Worm (Caenorhabditis elegans) whole organism, L2 larva: Measurements from ENCODE around the gene T28A8.8.

Experiments
- C34F6.9 ChIP-seq: fragments of 150-350 bp; optimal IDR thresholded peaks from 2 replicates; lab custom pipeline; 2014; ENCODE audit warnings: missing biosample characterization, missing genetic modification characterization
- F13H6.1 ChIP-seq: sonication (generic microtip); optimal IDR thresholded peaks from 2 replicates; lab custom pipeline; 2016; ENCODE audit warnings: missing genetic modification characterization, missing compliant biosample characterization
- Y55F3AM.14 ChIP-seq: fragments of 200-800 bp; sonication (Bioruptor generic); optimal IDR thresholded peaks from 2 replicates; lab custom pipeline; 2018; ENCODE audit warnings: mild to moderate bottlenecking, missing genetic modification characterization, missing compliant biosample characterization
- ZK546.5 ChIP-seq: sonication (generic microtip); optimal IDR thresholded peaks from 2 replicates; lab custom pipeline; 2017; ENCODE audit warnings: missing biosample characterization, missing genetic modification characterization
- aly-2 ChIP-seq: fragments of 150-350 bp; optimal IDR thresholded peaks from 2 replicates; lab custom pipeline; 2014; ENCODE audit warnings: missing biosample characterization, missing genetic modification characterization
- blmp-1 ChIP-seq: sonication (generic microtip); optimal IDR thresholded peaks from 2 replicates; lab custom pipeline; 2017; ENCODE audit warnings: missing genetic modification characterization, mild to moderate bottlenecking, missing compliant biosample characterization, antibody characterized with exemption, moderate library complexity; ENCODE audit not compliant: insufficient read depth
- ceh-16 ChIP-seq: fragments of 150-350 bp; optimal IDR thresholded peaks from 2 replicates; lab custom pipeline; 2014; ENCODE audit warnings: missing biosample characterization, missing genetic modification characterization
- ceh-82 ChIP-seq: fragments of 150-350 bp; optimal IDR thresholded peaks from 2 replicates; lab custom pipeline; 2014; ENCODE audit warnings: missing biosample characterization, missing genetic modification characterization
- crh-2 ChIP-seq: sonication (generic microtip); optimal IDR thresholded peaks from 2 replicates; lab custom pipeline; 2017; ENCODE audit warnings: missing biosample characterization, missing genetic modification characterization
- dmd-4 ChIP-seq: sonication (generic microtip); optimal IDR thresholded peaks from 2 replicates; lab custom pipeline; 2017; ENCODE audit warnings: missing biosample characterization, missing genetic modification characterization
- egl-27 ChIP-seq: sonication (generic microtip); optimal IDR thresholded peaks from 3 replicates; lab custom pipeline; 2017; ENCODE audit warnings: missing biosample characterization, missing genetic modification reagents, missing genetic modification characterization
- elt-1 ChIP-seq: fragments of 150-350 bp; optimal IDR thresholded peaks from 2 replicates; lab custom pipeline; 2014; ENCODE audit warnings: missing biosample characterization, missing genetic modification characterization
- gmeb-1 ChIP-seq: fragments of 150-350 bp; optimal IDR thresholded peaks from 2 replicates; lab custom pipeline; 2014; ENCODE audit warnings: missing biosample characterization, missing genetic modification characterization
- lin-13 ChIP-seq: fragments of 150-350 bp; optimal IDR thresholded peaks from 2 replicates; lab custom pipeline; 2014; ENCODE audit warnings: missing biosample characterization, missing genetic modification reagents, missing genetic modification characterization
- lin-39 ChIP-seq: fragments of 150-350 bp; optimal IDR thresholded peaks from 2 replicates; lab custom pipeline; 2014; ENCODE audit warnings: missing biosample characterization, missing genetic modification reagents, missing genetic modification characterization
- mab-5 ChIP-seq: fragments of 150-350 bp; optimal IDR thresholded peaks from 2 replicates; lab custom pipeline; 2014; ENCODE audit warnings: missing biosample characterization, missing genetic modification characterization
- mdl-1 ChIP-seq, 2 experiments: fragments of 150-350 bp in 1 of 2; sonication (generic microtip) in 1 of 2; optimal IDR thresholded peaks; 2 replicates each; lab custom pipeline; 2017; ENCODE audit warnings: missing biosample characterization in 2 of 2, missing genetic modification characterization in 2 of 2
- nhr-10 ChIP-seq: sonication (generic microtip); optimal IDR thresholded peaks from 2 replicates; lab custom pipeline; 2017; ENCODE audit warnings: missing biosample characterization, missing genetic modification characterization
- nhr-11 ChIP-seq: fragments of 150-350 bp; optimal IDR thresholded peaks from 2 replicates; lab custom pipeline; 2014; ENCODE audit warnings: missing biosample characterization, missing genetic modification characterization
- nhr-12 ChIP-seq: fragments of 150-350 bp; optimal IDR thresholded peaks from 2 replicates; lab custom pipeline; 2014; ENCODE audit warnings: missing biosample characterization, missing genetic modification characterization
- nhr-129 ChIP-seq: fragments of 150-350 bp; optimal IDR thresholded peaks from 2 replicates; lab custom pipeline; 2014; ENCODE audit warnings: missing biosample characterization, missing genetic modification characterization
- nhr-21 ChIP-seq: fragments of 150-350 bp; optimal IDR thresholded peaks from 2 replicates; lab custom pipeline; 2014; ENCODE audit warnings: missing biosample characterization, missing genetic modification characterization
- nhr-23 ChIP-seq: fragments of 150-350 bp; optimal IDR thresholded peaks from 2 replicates; lab custom pipeline; 2014; ENCODE audit warnings: missing biosample characterization, missing genetic modification reagents, missing genetic modification characterization
- nhr-237 ChIP-seq: fragments of 150-350 bp; optimal IDR thresholded peaks from 2 replicates; lab custom pipeline; 2014; ENCODE audit warnings: missing biosample characterization, missing genetic modification characterization
- nhr-25 ChIP-seq: fragments of 150-350 bp; sonication (generic microtip); optimal IDR thresholded peaks from 3 replicates; lab custom pipeline; 2014; ENCODE audit warnings: missing biosample characterization, missing genetic modification characterization
- nhr-6 ChIP-seq: fragments of 150-350 bp; optimal IDR thresholded peaks from 2 replicates; lab custom pipeline; 2014; ENCODE audit warnings: missing biosample characterization, missing genetic modification characterization
- peb-1 ChIP-seq: fragments of 150-350 bp; optimal IDR thresholded peaks from 2 replicates; lab custom pipeline; 2014; ENCODE audit warnings: missing biosample characterization, missing genetic modification characterization
- sem-4 ChIP-seq: fragments of 150-350 bp; optimal IDR thresholded peaks from 2 replicates; lab custom pipeline; 2014; ENCODE audit warnings: missing biosample characterization, missing genetic modification reagents, missing genetic modification characterization
- skn-1 ChIP-seq: sonication (generic microtip); optimal IDR thresholded peaks from 2 replicates; lab custom pipeline; 2017; ENCODE audit warnings: missing biosample characterization, missing genetic modification characterization
- sma-9 ChIP-seq, 2 experiments: fragments of 150-350 bp in 1 of 2; sonication (generic microtip) in 1 of 2; optimal IDR thresholded peaks; 2 replicates each; lab custom pipeline; 2014 to 2016; ENCODE audit warnings: missing genetic modification characterization in 2 of 2, mild to moderate bottlenecking in 1 of 2, missing biosample characterization in 1 of 2, missing compliant biosample characterization in 1 of 2, missing genetic modification reagents in 1 of 2, moderate library complexity in 1 of 2
- snpc-4 ChIP-seq: fragments of 150-350 bp; optimal IDR thresholded peaks from 2 replicates; lab custom pipeline; 2014; ENCODE audit warnings: missing biosample characterization, missing genetic modification characterization
- unc-39 ChIP-seq: fragments of 150-350 bp; optimal IDR thresholded peaks from 2 replicates; lab custom pipeline; 2014; ENCODE audit warnings: missing biosample characterization, missing genetic modification characterization
- unc-55 ChIP-seq: fragments of 150-350 bp; sonication (generic microtip); optimal IDR thresholded peaks from 3 replicates; lab custom pipeline; 2014; ENCODE audit warnings: missing biosample characterization, missing genetic modification reagents, missing genetic modification characterization
- zag-1 ChIP-seq: fragments of 150-350 bp; optimal IDR thresholded peaks from 2 replicates; lab custom pipeline; 2014; ENCODE audit warnings: missing biosample characterization, missing genetic modification characterization
- ztf-1 ChIP-seq: fragments of 200-800 bp; sonication (Bioruptor generic); conservative IDR thresholded peaks from 2 replicates; pipeline ENCODE4 v1.3.6; 2022; ENCODE audit warnings: missing genetic modification characterization, missing compliant biosample characterization
- ztf-11 ChIP-seq: sonication (generic microtip); optimal IDR thresholded peaks from 2 replicates; lab custom pipeline; 2017; ENCODE audit warnings: missing biosample characterization, missing genetic modification characterization

T28A8.8 gene

DNA sequence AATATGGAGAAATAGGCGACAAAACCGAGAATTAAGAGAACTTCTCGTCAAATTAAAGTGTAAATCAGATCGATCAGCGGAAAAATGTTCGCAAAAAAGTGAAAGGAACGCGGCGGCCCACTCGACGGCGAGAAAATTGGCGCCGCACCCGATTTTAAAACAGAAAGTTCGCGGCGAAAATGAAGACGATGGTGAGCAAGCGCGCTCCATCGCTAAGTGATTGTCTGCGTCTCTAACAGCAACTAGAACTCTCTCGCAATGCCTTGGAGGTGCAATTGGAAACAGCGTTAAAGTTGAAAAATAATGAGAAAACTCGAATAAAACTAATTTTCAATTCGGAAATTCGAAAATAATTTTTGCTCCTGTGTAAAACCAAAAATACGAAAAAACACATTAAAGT lies 27.4 kb downstream of the T28A8.8 start (continued):
- TF ChIP-seq lin-13 (GFP tag; lab: Kevin White, UChicago) = peak; percentile 76
- TF ChIP-seq nhr-129 = peak; percentile 53
- peak; percentile 3 for TF ChIP-seq mab-5 (tag; lab: Kevin White, UChicago)
- no peak for TF ChIP-seq unc-39
- peak; percentile 80 for TF ChIP-seq unc-55 (GFP tag; lab: Kevin White, UChicago)

- TF ChIP-seq nhr-11 (tag; lab: Kevin White, UChicago) (no peak), crh-2 (tag; lab: Kevin White, UChicago) (no peak), unc-39 (no peak), mdl-1 (tag; optimal IDR thresholded peaks at IDR 0.05; lab: Kevin White, UChicago) (no peak), lin-39 (tag; lab: Kevin White, UChicago) (no peak), gmeb-1 (tag; lab: Kevin White, UChicago) (no peak), ceh-82 (tag; lab: Kevin White, UChicago) (no peak), mab-5 (tag; lab: Kevin White, UChicago) (no peak), nhr-23 (no peak), nhr-6 (tag; lab: Kevin White, UChicago) (no peak), snpc-4 (no peak), nhr-237 (tag; lab: Kevin White, UChicago) (no peak), ZK546.5 (tag; lab: Kevin White, UChicago) (no peak), peb-1 (tag; lab: Kevin White, UChicago) (no peak), aly-2 (tag; lab: Kevin White, UChicago) (no peak), skn-1 (tag; lab: Kevin White, UChicago) (no peak), ztf-11 (tag; lab: Kevin White, UChicago) (no peak), C34F6.9 (no peak), lin-13 (GFP tag; lab: Kevin White, UChicago) (no peak), nhr-12 (no peak)
Measured at ce11 chrIII:13530838-13531237, 28.2 kb downstream of the T28A8.8 start.

DNA sequence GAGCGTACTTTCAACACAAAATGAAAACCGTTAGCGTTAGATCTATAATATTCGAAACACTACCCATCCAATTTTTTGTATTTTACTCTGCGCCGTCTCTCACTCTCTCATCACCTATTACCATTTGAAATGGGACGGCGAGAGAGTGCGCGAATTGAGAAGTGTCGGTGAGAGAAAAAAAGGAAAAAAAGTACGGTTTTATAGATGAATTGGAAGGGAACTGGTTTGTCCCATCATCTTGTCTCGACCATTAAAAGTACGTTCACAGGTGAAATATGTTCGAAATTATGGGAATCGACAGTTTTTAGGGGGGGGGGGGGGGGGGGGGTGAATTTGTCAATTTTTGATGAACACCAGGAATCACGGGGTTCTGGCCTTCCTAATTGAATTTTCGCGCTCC lies 32.1 kb downstream of the T28A8.8 start:
- TF ChIP-seq unc-55 (GFP tag; lab: Kevin White, UChicago) (no peak), sem-4 (tag; lab: Kevin White, UChicago) (no peak), nhr-25 (tag; lab: Kevin White, UChicago) (peak; percentile 62), nhr-10 (no peak), crh-2 (tag; lab: Kevin White, UChicago) (peak; percentile 20), mab-5 (tag; lab: Kevin White, UChicago) (no peak), nhr-21 (tag; lab: Kevin White, UChicago) (no peak), ceh-16 (tag; lab: Kevin White, UChicago) (no peak), lin-13 (GFP tag; lab: Kevin White, UChicago) (no peak), gmeb-1 (tag; lab: Kevin White, UChicago) (no peak), sma-9 (GFP tag; optimal IDR thresholded peaks at IDR 0.05; lab: Kevin White, UChicago) (peak; percentile 14), sma-9 (tag; optimal IDR thresholded peaks at IDR 0.05; lab: Kevin White, UChicago) (no peak), aly-2 (tag; lab: Kevin White, UChicago) (no peak), nhr-6 (tag; lab: Kevin White, UChicago) (peak; percentile 12), egl-27 (tag; lab: Kevin White, UChicago) (peak; percentile 7), elt-1 (tag; lab: Kevin White, UChicago) (no peak), blmp-1 (tag; lab: Kevin White, UChicago) (peak; percentile 11), nhr-11 (tag; lab: Kevin White, UChicago) (no peak), ztf-1 (GFP tag; lab: Robert Waterston, UW) (no peak), F13H6.1 (tag; lab: Kevin White, UChicago) (peak; percentile 41)

- TF ChIP-seq Y55F3AM.14 (GFP tag; lab: Kevin White, UChicago) (no peak), blmp-1 (tag; lab: Kevin White, UChicago) (no peak), dmd-4 (tag; lab: Kevin White, UChicago) (no peak), elt-1 (tag; lab: Kevin White, UChicago) (no peak), zag-1 (tag; lab: Kevin White, UChicago) (no peak)
Measured at ce11 chrIII:13535735-13536390, 33.2 kb downstream of the T28A8.8 start.
